Worm (Caenorhabditis elegans) whole organism, L4 larva: ENCODE measurements around the gene basl-1.

ENCODE experiments used
- D1046.2 ChIP-seq: fragments of 200-800 bp; sonication (Bioruptor generic); IDR thresholded peaks from 2 replicates; pipeline ENCODE4 v1.3.6; 2022; ENCODE audit warnings: missing genetic modification characterization, missing compliant biosample characterization
- F37D6.2 ChIP-seq: sonication (generic microtip); optimal IDR thresholded peaks from 2 replicates; lab custom pipeline; 2016; ENCODE audit warnings: mild to moderate bottlenecking, missing genetic modification characterization, missing compliant biosample characterization
- R02D3.7 ChIP-seq: fragments of 150-350 bp; sonication (generic microtip); optimal IDR thresholded peaks from 3 replicates; lab custom pipeline; 2014; ENCODE audit warnings: missing biosample characterization, missing genetic modification characterization
- Y5F2A.4 ChIP-seq: fragments of 200-800 bp; sonication (Bioruptor generic); optimal IDR thresholded peaks from 2 replicates; lab custom pipeline; 2018; ENCODE audit warnings: mild to moderate bottlenecking, missing genetic modification characterization, missing compliant biosample characterization
- ZK546.5 ChIP-seq, 2 experiments: sonication (generic microtip); optimal IDR thresholded peaks; 2 replicates each; lab custom pipeline; 2017; ENCODE audit warnings: missing biosample characterization in 2 of 2, missing genetic modification characterization in 2 of 2
- aha-1 ChIP-seq: fragments of 150-350 bp; peaks from one replicate; lab custom pipeline; 2014; ENCODE audit warnings: missing biosample characterization, missing genetic modification characterization
- ama-1 ChIP-seq: fragments of 150-350 bp; optimal IDR thresholded peaks from 2 replicates; lab custom pipeline; 2014; ENCODE audit warnings: inconsistent platforms, mixed read lengths
- arid-1 ChIP-seq: fragments of 200-800 bp; sonication (Bioruptor generic); conservative IDR thresholded peaks from 2 replicates; pipeline ENCODE4 v1.3.6; 2022; ENCODE audit warnings: missing genetic modification reagents, missing genetic modification characterization, missing compliant biosample characterization
- ceh-32 ChIP-seq: sonication (generic microtip); optimal IDR thresholded peaks from 2 replicates; lab custom pipeline; 2016; ENCODE audit warnings: mild to moderate bottlenecking, missing genetic modification characterization, missing compliant biosample characterization; ENCODE audit not compliant: poor library complexity
- ceh-44 ChIP-seq: fragments of 200-800 bp; sonication (Bioruptor generic); IDR thresholded peaks from 2 replicates; pipeline ENCODE4 v1.3.6; 2022; ENCODE audit warnings: missing genetic modification reagents, missing genetic modification characterization, missing compliant biosample characterization
- ceh-82 ChIP-seq: sonication (generic microtip); optimal IDR thresholded peaks from 2 replicates; lab custom pipeline; 2017; ENCODE audit warnings: missing biosample characterization, missing genetic modification characterization
- daf-16 ChIP-seq, 3 experiments: sonication (generic microtip); optimal IDR thresholded peaks; 2 replicates each; lab custom pipeline; 2016 to 2017; ENCODE audit warnings: missing genetic modification characterization in 3 of 3, missing genetic modification reagents in 3 of 3, mild to moderate bottlenecking in 2 of 3, missing compliant biosample characterization in 2 of 3, missing biosample characterization in 1 of 3, moderate library complexity in 1 of 3
- dmd-6 ChIP-seq: fragments of 200-800 bp; sonication (Bioruptor generic); IDR thresholded peaks from 2 replicates; pipeline ENCODE4 v1.3.6; 2022; ENCODE audit warnings: missing genetic modification reagents, missing genetic modification characterization, missing compliant biosample characterization
- dpl-1 ChIP-seq: fragments of 150-350 bp; optimal IDR thresholded peaks from 2 replicates; lab custom pipeline; 2014; ENCODE audit warnings: missing biosample characterization, missing genetic modification reagents, missing genetic modification characterization
- dve-1 ChIP-seq: sonication (generic microtip); optimal IDR thresholded peaks from 2 replicates; lab custom pipeline; 2017; ENCODE audit warnings: antibody characterized with exemption, mild to moderate bottlenecking, missing genetic modification characterization, missing compliant biosample characterization; ENCODE audit not compliant: insufficient read depth
- hif-1 ChIP-seq, 2 experiments: sonication (generic microtip); optimal IDR thresholded peaks; 2 replicates each; lab custom pipeline; 2016 to 2017; ENCODE audit warnings: missing compliant biosample characterization in 2 of 2, missing genetic modification characterization in 2 of 2, missing genetic modification reagents in 2 of 2, missing genotype in 2 of 2, mild to moderate bottlenecking in 1 of 2
- hlh-11 ChIP-seq: fragments of 200-800 bp; sonication (Bioruptor generic); optimal IDR thresholded peaks from 2 replicates; lab custom pipeline; 2018; ENCODE audit warnings: mild to moderate bottlenecking, missing genetic modification characterization, missing compliant biosample characterization
- hlh-30 ChIP-seq: sonication (generic microtip); optimal IDR thresholded peaks from 2 replicates; lab custom pipeline; 2017; ENCODE audit warnings: antibody characterized with exemption, mild to moderate bottlenecking, missing genetic modification characterization, missing compliant biosample characterization; ENCODE audit not compliant: insufficient read depth
- hmg-1.1 ChIP-seq: fragments of 200-800 bp; sonication (Bioruptor generic); IDR thresholded peaks from 2 replicates; pipeline ENCODE4 v1.3.6; 2022; ENCODE audit warnings: missing genetic modification reagents, missing genetic modification characterization, missing compliant biosample characterization
- lin-1 ChIP-seq: fragments of 200-800 bp; sonication (Bioruptor generic); IDR thresholded peaks from 2 replicates; pipeline ENCODE4 v1.3.6; 2022; ENCODE audit warnings: missing genetic modification reagents, missing genetic modification characterization, missing compliant biosample characterization
- lin-13 ChIP-seq: fragments of 150-350 bp; optimal IDR thresholded peaks from 2 replicates; lab custom pipeline; 2014; ENCODE audit warnings: missing biosample characterization, missing genetic modification reagents, missing genetic modification characterization
- lin-38 ChIP-seq: fragments of 200-800 bp; sonication (Bioruptor generic); IDR thresholded peaks from 2 replicates; pipeline ENCODE4 v1.3.6; 2022; ENCODE audit warnings: missing genetic modification reagents, missing genetic modification characterization, missing compliant biosample characterization
- lsy-2 ChIP-seq, 2 experiments: fragments of 150-350 bp in 1 of 2; sonication (generic microtip) in 1 of 2; optimal IDR thresholded peaks; 2 replicates each; lab custom pipeline; 2014 to 2017; ENCODE audit warnings: missing biosample characterization in 2 of 2, missing genetic modification characterization in 2 of 2
- madf-9 ChIP-seq: fragments of 200-800 bp; sonication (Bioruptor generic); conservative IDR thresholded peaks from 2 replicates; pipeline ENCODE4 v1.3.6; 2022; ENCODE audit warnings: missing genetic modification reagents, missing genetic modification characterization, missing compliant biosample characterization
- mdt-29 ChIP-seq: fragments of 200-800 bp; sonication (Bioruptor generic); IDR thresholded peaks from 2 replicates; pipeline ENCODE4 v1.3.6; 2022; ENCODE audit warnings: missing genetic modification reagents, missing genetic modification characterization, missing compliant biosample characterization
- mep-1 ChIP-seq: fragments of 150-350 bp; sonication (generic microtip); optimal IDR thresholded peaks from 3 replicates; lab custom pipeline; 2014; ENCODE audit warnings: missing biosample characterization, missing genetic modification characterization
- mes-2 ChIP-seq: sonication (generic microtip); optimal IDR thresholded peaks from 2 replicates; lab custom pipeline; 2016; ENCODE audit warnings: missing genotype, mild to moderate bottlenecking, missing genetic modification characterization, missing compliant biosample characterization; ENCODE audit not compliant: poor library complexity, severe bottlenecking
- nhr-11 ChIP-seq: fragments of 150-350 bp; optimal IDR thresholded peaks from 2 replicates; lab custom pipeline; 2014; ENCODE audit warnings: missing biosample characterization, missing genetic modification characterization
- nhr-25 ChIP-seq: sonication (generic microtip); optimal IDR thresholded peaks from 2 replicates; lab custom pipeline; 2017; ENCODE audit warnings: missing genetic modification characterization, mild to moderate bottlenecking, missing compliant biosample characterization, antibody characterized with exemption, moderate library complexity, borderline replicate concordance; ENCODE audit not compliant: insufficient read depth
- nhr-41 ChIP-seq: fragments of 200-800 bp; sonication (Bioruptor generic); IDR thresholded peaks from 2 replicates; pipeline ENCODE4 v1.3.6; 2022; ENCODE audit warnings: missing genetic modification reagents, missing genetic modification characterization, missing compliant biosample characterization
- pha-4 ChIP-seq, 2 experiments: fragments of 150-350 bp in 1 of 2; fragments of 200-800 bp in 1 of 2; sonication (Bioruptor generic) in 1 of 2; IDR thresholded peaks in 1 of 2; optimal IDR thresholded peaks in 1 of 2; 2 replicates each; pipeline versions ENCODE4 v1.3.6 to Lab custom; 2014 to 2022; ENCODE audit warnings: missing genetic modification characterization in 2 of 2, missing genetic modification reagents in 2 of 2, missing biosample characterization in 1 of 2, missing compliant biosample characterization in 1 of 2
- php-3 ChIP-seq: fragments of 200-800 bp; sonication (Bioruptor generic); IDR thresholded peaks from 2 replicates; pipeline ENCODE4 v1.3.6; 2022; ENCODE audit warnings: missing genetic modification reagents, missing genetic modification characterization, missing compliant biosample characterization
- rbr-2 ChIP-seq: sonication (generic microtip); optimal IDR thresholded peaks from 2 replicates; lab custom pipeline; 2016; ENCODE audit warnings: missing genotype, missing genetic modification characterization, missing compliant biosample characterization
- snpc-1.2 ChIP-seq: fragments of 200-800 bp; sonication (Bioruptor generic); IDR thresholded peaks from 2 replicates; pipeline ENCODE4 v1.3.6; 2022; ENCODE audit warnings: missing genetic modification reagents, missing genetic modification characterization, missing compliant biosample characterization
- spr-3 ChIP-seq: fragments of 200-800 bp; sonication (Bioruptor generic); optimal IDR thresholded peaks from 2 replicates; lab custom pipeline; 2018; ENCODE audit warnings: mild to moderate bottlenecking, missing genetic modification characterization, missing compliant biosample characterization
- unc-130 ChIP-seq: sonication (generic microtip); optimal IDR thresholded peaks from 2 replicates; lab custom pipeline; 2016; ENCODE audit warnings: missing genetic modification reagents, missing genetic modification characterization, missing compliant biosample characterization
- unc-39 ChIP-seq: sonication (generic microtip); optimal IDR thresholded peaks from 2 replicates; lab custom pipeline; 2017; ENCODE audit warnings: missing biosample characterization, missing genetic modification characterization
- unc-62 ChIP-seq, 3 experiments: fragments of 150-350 bp in 1 of 3; sonication (generic microtip); optimal IDR thresholded peaks in 2 of 3; peaks in 1 of 3; 1 replicate in 1 of 3; 2 replicates in 2 of 3; lab custom pipeline; 2014 to 2017; ENCODE audit warnings: missing biosample characterization in 3 of 3, missing genetic modification characterization in 3 of 3, missing genetic modification reagents in 3 of 3, missing genotype in 1 of 3
- vab-7 ChIP-seq: fragments of 200-800 bp; sonication (Bioruptor generic); IDR thresholded peaks from 2 replicates; pipeline ENCODE4 v1.3.6; 2022; ENCODE audit warnings: missing genetic modification reagents, missing genetic modification characterization, missing compliant biosample characterization
- ztf-11 ChIP-seq: fragments of 150-350 bp; optimal IDR thresholded peaks from 2 replicates; lab custom pipeline; 2014; ENCODE audit warnings: missing biosample characterization, missing genetic modification characterization
- ztf-7 ChIP-seq: fragments of 150-350 bp; optimal IDR thresholded peaks from 2 replicates; lab custom pipeline; 2014; ENCODE audit warnings: missing biosample characterization, missing genetic modification characterization

The basl-1 gene

ce11 chrIII:5584647-5585046 is 30.1 kb upstream of the basl-1 start, which contains the start of gene F56D2.3:
Gene F56D2.3 (plus strand): TSS chrIII:5584947.
- no peak for TF ChIP-seq mdt-29 (GFP tag; lab: Robert Waterston, UW)
- TF ChIP-seq hlh-11 (tag; lab: Kevin White, UChicago) = no peak
- no peak for TF ChIP-seq lin-13
- no peak for TF ChIP-seq nhr-41 (GFP tag; lab: Robert Waterston, UW)
- TF ChIP-seq Y5F2A.4 (GFP tag; lab: Kevin White, UChicago) = no peak
- TF ChIP-seq unc-39 = no peak
- no peak for TF ChIP-seq vab-7 (GFP tag; lab: Robert Waterston, UW)
- no peak for TF ChIP-seq snpc-1.2
- no peak for TF ChIP-seq ceh-44 (GFP tag; lab: Robert Waterston, UW)
- TF ChIP-seq ZK546.5 (tag; optimal IDR thresholded peaks at IDR 0.05; lab: Kevin White, UChicago) = no peak
- no peak for TF ChIP-seq pha-4 (GFP tag; IDR thresholded peaks at IDR 0.05; lab: Robert Waterston, UW)
- TF ChIP-seq pha-4 (tag; optimal IDR thresholded peaks at IDR 0.05; lab: Kevin White, UChicago) = no peak
- no peak for TF ChIP-seq nhr-11
- no peak for TF ChIP-seq ztf-11 (tag; lab: Kevin White, UChicago)
- no peak for TF ChIP-seq php-3
- no peak for TF ChIP-seq hmg-1.1
- TF ChIP-seq arid-1 (GFP tag; lab: Robert Waterston, UW) = no peak

ce11 chrIII:5585711-5586110 is 29.0 kb upstream of the basl-1 start:
- TF ChIP-seq mep-1 (tag; lab: Kevin White, UChicago) (no peak), spr-3 (GFP tag; lab: Kevin White, UChicago) (no peak), ceh-32 (no peak), ceh-82 (tag; lab: Kevin White, UChicago) (no peak)

ce11 chrIII:5586925-5587324 is 27.8 kb upstream of the basl-1 start, which contains the start of gene F56D2.2:
Gene F56D2.2 (plus strand): TSS chrIII:5587263.
- TF ChIP-seq mes-2 (peak; percentile 41), ztf-7 (tag; lab: Kevin White, UChicago) (no peak), dpl-1 (GFP tag; lab: Kevin White, UChicago) (peak; percentile 69)

ce11 chrIII:5588746-5589145 is 26.0 kb upstream of the basl-1 start:
- TF ChIP-seq hif-1 (tag; optimal IDR thresholded peaks at IDR 0.05; lab: Kevin White, UChicago) (no peak), D1046.2 (GFP tag; lab: Robert Waterston, UW) (no peak), aha-1 (no peak), unc-62 (GFP tag; optimal IDR thresholded peaks at IDR 0.05 in 1 of 2; lab: Kevin White, UChicago) (no peak), unc-62 (tag; optimal IDR thresholded peaks at IDR 0.05; lab: Kevin White, UChicago) (no peak), F37D6.2 (tag; lab: Kevin White, UChicago) (no peak), ama-1 (lab: Kevin White, UChicago) (peak; percentile 64), madf-9 (no peak), dmd-6 (no peak)

- TF ChIP-seq nhr-25 (tag; lab: Kevin White, UChicago) (peak; percentile 21), ama-1 (lab: Kevin White, UChicago) (peak; percentile 33), lin-1 (GFP tag; lab: Robert Waterston, UW) (no peak), daf-16 (GFP tag; optimal IDR thresholded peaks at IDR 0.05; lab: Kevin White, UChicago) (no peak), daf-16 (tag; optimal IDR thresholded peaks at IDR 0.05; lab: Kevin White, UChicago) (peak; percentile 33), hlh-30 (tag; lab: Kevin White, UChicago) (peak; percentile 63), spr-3 (GFP tag; lab: Kevin White, UChicago) (no peak), mes-2 (peak; percentile 87), hif-1 (tag; optimal IDR thresholded peaks at IDR 0.05; lab: Kevin White, UChicago) (peak in 1 of 2 experiments; percentile 43), ZK546.5 (tag; optimal IDR thresholded peaks at IDR 0.05; lab: Kevin White, UChicago) (no peak), mdt-29 (GFP tag; lab: Robert Waterston, UW) (no peak), dmd-6 (no peak), rbr-2 (peak; percentile 9), dpl-1 (GFP tag; lab: Kevin White, UChicago) (peak; percentile 68), dve-1 (peak; percentile 73), R02D3.7 (tag; lab: Kevin White, UChicago) (peak; percentile 55), unc-130 (GFP tag; lab: Kevin White, UChicago) (peak; percentile 27), lin-38 (GFP tag; lab: Robert Waterston, UW) (peak; percentile 66), hlh-11 (tag; lab: Kevin White, UChicago) (peak; percentile 47), lin-13 (peak; percentile 37), lsy-2 (tag; optimal IDR thresholded peaks at IDR 0.05; lab: Kevin White, UChicago) (peak; percentile 12 to 88)
These were observed 23.0 kb upstream of the basl-1 start, which contains the start of the genes ddx-15 and ucr-1 for ce11 chrIII:5591668-5592149. Gene ddx-15 (minus strand): TSS chrIII:5591718. Gene ucr-1 (plus strand): TSS chrIII:5592135.
